Worm (Caenorhabditis elegans): ENCODE measurements around the gene aman-2.

The aman-2 gene

ce11 chrV:11921689-11922517, 11.1 kb downstream of the aman-2 start (continued):
- TF ChIP-seq nhr-20 (tag; optimal IDR thresholded peaks at IDR 0.05) (peak; percentile 28), nhr-76 (tag; optimal IDR thresholded peaks at IDR 0.05) (no peak), fkh-8 (tag; optimal IDR thresholded peaks at IDR 0.05) (no peak), skn-1 (tag; optimal IDR thresholded peaks at IDR 0.05) (peak; percentile 17), tbx-2 (tag; optimal IDR thresholded peaks at IDR 0.05) (peak; percentile 7), grh-1 (GFP tag; IDR thresholded peaks at IDR 0.05) (no peak), snu-23 (GFP tag; optimal IDR thresholded peaks at IDR 0.05) (peak; percentile 28), nhr-28 (tag; optimal IDR thresholded peaks at IDR 0.05) (no peak), pag-3 (tag; optimal IDR thresholded peaks at IDR 0.05; ENCODE audit: borderline replicate concordance, insufficient read depth) (no peak)

- TF ChIP-seq unc-62 (GFP tag; optimal IDR thresholded peaks at IDR 0.05) (no peak), pag-3 (tag; optimal IDR thresholded peaks at IDR 0.05; ENCODE audit: borderline replicate concordance, insufficient read depth) (no peak), xbp-1 (tag; optimal IDR thresholded peaks at IDR 0.05) (no peak), aly-2 (tag; optimal IDR thresholded peaks at IDR 0.05) (no peak), nhr-85 (tag) (peak; percentile 13), sup-37 (GFP tag; optimal IDR thresholded peaks at IDR 0.05) (no peak), rnt-1 (tag; optimal IDR thresholded peaks at IDR 0.05) (no peak), tlp-1 (tag; optimal IDR thresholded peaks at IDR 0.05) (no peak), skn-1 (tag; optimal IDR thresholded peaks at IDR 0.05) (no peak), ztf-4 (tag; optimal IDR thresholded peaks at IDR 0.05) (no peak), elt-3 (tag; optimal IDR thresholded peaks at IDR 0.05) (peak in 1 of 6 experiments; percentile 37), ceh-90 (tag; optimal IDR thresholded peaks at IDR 0.05) (no peak), grh-1 (GFP tag; IDR thresholded peaks at IDR 0.05) (no peak), ets-5 (GFP tag; IDR thresholded peaks at IDR 0.05) (no peak), sptf-1 (tag; optimal IDR thresholded peaks at IDR 0.05) (no peak), unc-86 (tag; optimal IDR thresholded peaks at IDR 0.05) (no peak), C16A3.4 (tag; optimal IDR thresholded peaks at IDR 0.05) (peak; percentile 3), efl-3 (GFP tag; optimal IDR thresholded peaks at IDR 0.05) (no peak), egl-27 (tag; optimal IDR thresholded peaks at IDR 0.05) (no peak), unc-30 (tag; optimal IDR thresholded peaks at IDR 0.05) (no peak), nhr-237 (tag; optimal IDR thresholded peaks at IDR 0.05) (no peak), nhr-11 (tag; optimal IDR thresholded peaks at IDR 0.05) (no peak), nhr-90 (tag; optimal IDR thresholded peaks at IDR 0.05; ENCODE audit: poor library complexity) (no peak), blmp-1 (tag; optimal IDR thresholded peaks at IDR 0.05) (peak; percentile 15), nhr-77 (tag; optimal IDR thresholded peaks at IDR 0.05) (no peak), C04F5.9 (tag; optimal IDR thresholded peaks at IDR 0.05) (no peak), elt-2 (tag; optimal IDR thresholded peaks at IDR 0.05) (no peak), lsy-2 (tag; optimal IDR thresholded peaks at IDR 0.05) (peak in 1 of 2 experiments; percentile 23), mep-1 (tag; optimal IDR thresholded peaks at IDR 0.05) (no peak), fkh-4 (tag; optimal IDR thresholded peaks at IDR 0.05; ENCODE audit: borderline replicate concordance) (no peak), sox-4 (tag; optimal IDR thresholded peaks at IDR 0.05) (no peak), lin-35 (GFP tag; optimal IDR thresholded peaks at IDR 0.05) (peak; percentile 16 to 52), lir-3 (tag; optimal IDR thresholded peaks at IDR 0.05; ENCODE audit: poor library complexity) (no peak), Y116A8C.19 (tag; optimal IDR thresholded peaks at IDR 0.05; ENCODE audit: borderline replicate concordance) (no peak), lin-39 (tag; optimal IDR thresholded peaks at IDR 0.05) (no peak), jun-1 (tag; optimal IDR thresholded peaks at IDR 0.05) (no peak), mef-2 (tag; optimal IDR thresholded peaks at IDR 0.05) (no peak), pax-3 (tag; optimal IDR thresholded peaks at IDR 0.05) (no peak), efl-1 (optimal IDR thresholded peaks at IDR 0.05) (no peak), efl-1 (GFP tag; optimal IDR thresholded peaks at IDR 0.05 in 1 of 2) (no peak), swsn-7 (tag; optimal IDR thresholded peaks at IDR 0.05) (no peak), dsc-1 (tag; optimal IDR thresholded peaks at IDR 0.05) (no peak), ceh-8 (GFP tag; optimal IDR thresholded peaks at IDR 0.05) (no peak), hpl-2 (GFP tag; optimal IDR thresholded peaks at IDR 0.05) (no peak), pqm-1 (tag; optimal IDR thresholded peaks at IDR 0.05) (no peak)
Observed at ce11 chrV:11921229-11921628, 11.8 kb downstream of the aman-2 start.

Data from whole organism, L1 larva.